Worm (Caenorhabditis elegans) whole organism, mixed stage, embryonic: ENCODE data around the gene F57G12.2.

Experiments
- M03D4.4 ChIP-seq: sonication (generic microtip); optimal IDR thresholded peaks from 2 replicates; lab custom pipeline; 2017; ENCODE audit warnings: mild to moderate bottlenecking, missing genetic modification characterization, missing compliant biosample characterization
- bed-3 ChIP-seq: fragments of 200-800 bp; sonication (Bioruptor generic); optimal IDR thresholded peaks from 3 replicates; lab custom pipeline; 2018; ENCODE audit warnings: mild to moderate bottlenecking, missing genetic modification characterization, moderate library complexity, missing compliant biosample characterization
- blmp-1 ChIP-seq: fragments of 150-350 bp; optimal IDR thresholded peaks from 2 replicates; lab custom pipeline; 2014; ENCODE audit warnings: missing biosample characterization, missing genetic modification characterization
- ceh-39 ChIP-seq: fragments of 150-350 bp; optimal IDR thresholded peaks from 2 replicates; lab custom pipeline; 2014; ENCODE audit warnings: missing biosample characterization, missing genetic modification characterization
- ceh-43 ChIP-seq: fragments of 200-800 bp; sonication (Bioruptor generic); optimal IDR thresholded peaks from 2 replicates; lab custom pipeline; 2018; ENCODE audit warnings: mild to moderate bottlenecking, missing genetic modification characterization, moderate library complexity, missing compliant biosample characterization
- ceh-83 ChIP-seq: fragments of 200-800 bp; sonication (Bioruptor generic); optimal IDR thresholded peaks from 2 replicates; lab custom pipeline; 2018; ENCODE audit warnings: mild to moderate bottlenecking, missing genetic modification characterization, missing compliant biosample characterization
- ces-1 ChIP-seq: fragments of 150-350 bp; optimal IDR thresholded peaks from 2 replicates; lab custom pipeline; 2014; ENCODE audit warnings: missing biosample characterization, missing genetic modification reagents, missing genetic modification characterization
- cnd-1 ChIP-seq: fragments of 200-800 bp; sonication (Bioruptor generic); optimal IDR thresholded peaks from 2 replicates; lab custom pipeline; 2018; ENCODE audit warnings: mild to moderate bottlenecking, missing genetic modification characterization, missing compliant biosample characterization
- drap-1 ChIP-seq: fragments of 200-800 bp; sonication (Bioruptor generic); optimal IDR thresholded peaks from 3 replicates; lab custom pipeline; 2018; ENCODE audit warnings: mild to moderate bottlenecking, missing genetic modification characterization, missing compliant biosample characterization
- elt-1 ChIP-seq: sonication (generic microtip); optimal IDR thresholded peaks from 2 replicates; lab custom pipeline; 2017; ENCODE audit warnings: missing genetic modification characterization, mild to moderate bottlenecking, missing compliant biosample characterization, antibody characterized with exemption, moderate library complexity, borderline replicate concordance; ENCODE audit not compliant: insufficient read depth
- elt-3 ChIP-seq: fragments of 150-350 bp; optimal IDR thresholded peaks from 2 replicates; lab custom pipeline; 2014; ENCODE audit warnings: missing biosample characterization, missing genetic modification characterization
- flh-1 ChIP-seq: fragments of 200-800 bp; sonication (Bioruptor generic); optimal IDR thresholded peaks from 2 replicates; lab custom pipeline; 2018; ENCODE audit warnings: mild to moderate bottlenecking, missing genetic modification characterization, moderate library complexity, missing compliant biosample characterization
- ham-2 ChIP-seq: fragments of 200-800 bp; sonication (Bioruptor generic); optimal IDR thresholded peaks from 2 replicates; lab custom pipeline; 2018; ENCODE audit warnings: mild to moderate bottlenecking, missing genetic modification characterization, missing compliant biosample characterization
- hlh-1 ChIP-seq: fragments of 150-350 bp; optimal IDR thresholded peaks from 2 replicates; lab custom pipeline; 2014; ENCODE audit warnings: missing biosample characterization, missing genetic modification reagents, missing genetic modification characterization
- lin-13 ChIP-seq: fragments of 150-350 bp; optimal IDR thresholded peaks from 2 replicates; lab custom pipeline; 2014; ENCODE audit warnings: missing biosample characterization, missing genetic modification characterization
- lin-32 ChIP-seq: fragments of 200-800 bp; sonication (Bioruptor generic); optimal IDR thresholded peaks from 2 replicates; lab custom pipeline; 2018; ENCODE audit warnings: mild to moderate bottlenecking, missing genetic modification characterization, missing compliant biosample characterization
- lsy-2 ChIP-seq: fragments of 150-350 bp; optimal IDR thresholded peaks from 2 replicates; lab custom pipeline; 2014; ENCODE audit warnings: missing biosample characterization, missing genetic modification characterization
- mab-5 ChIP-seq: fragments of 150-350 bp; optimal IDR thresholded peaks from 2 replicates; lab custom pipeline; 2014; ENCODE audit warnings: missing biosample characterization, missing genetic modification characterization
- mep-1 ChIP-seq: fragments of 150-350 bp; optimal IDR thresholded peaks from 2 replicates; lab custom pipeline; 2017; ENCODE audit warnings: missing biosample characterization, missing genetic modification reagents, missing genetic modification characterization, inconsistent platforms
- mls-2 ChIP-seq: sonication (generic microtip); optimal IDR thresholded peaks from 2 replicates; lab custom pipeline; 2016; ENCODE audit warnings: mild to moderate bottlenecking, missing genetic modification characterization, moderate library complexity, missing compliant biosample characterization
- nhr-12 ChIP-seq: fragments of 150-350 bp; optimal IDR thresholded peaks from 2 replicates; lab custom pipeline; 2014; ENCODE audit warnings: missing biosample characterization, missing genetic modification characterization
- nhr-2 ChIP-seq: fragments of 150-350 bp; optimal IDR thresholded peaks from 2 replicates; lab custom pipeline; 2014; ENCODE audit warnings: missing biosample characterization, missing genetic modification characterization
- nhr-237 ChIP-seq: fragments of 150-350 bp; optimal IDR thresholded peaks from 2 replicates; lab custom pipeline; 2014; ENCODE audit warnings: missing biosample characterization, missing genetic modification characterization
- nhr-28 ChIP-seq: fragments of 150-350 bp; optimal IDR thresholded peaks from 2 replicates; lab custom pipeline; 2014; ENCODE audit warnings: missing biosample characterization, missing genetic modification characterization
- nhr-76 ChIP-seq: sonication (generic microtip); optimal IDR thresholded peaks from 2 replicates; lab custom pipeline; 2017; ENCODE audit warnings: missing biosample characterization, missing genetic modification characterization
- pha-4 ChIP-seq: fragments of 150-350 bp; optimal IDR thresholded peaks from 2 replicates; lab custom pipeline; 2018; ENCODE audit warnings: missing biosample characterization, missing genetic modification reagents, missing genetic modification characterization
- sem-2 ChIP-seq: fragments of 200-800 bp; sonication (Bioruptor generic); optimal IDR thresholded peaks from 2 replicates; lab custom pipeline; 2018; ENCODE audit warnings: mild to moderate bottlenecking, missing genetic modification characterization, missing compliant biosample characterization
- snpc-4 ChIP-seq: fragments of 150-350 bp; optimal IDR thresholded peaks from 2 replicates; lab custom pipeline; 2014; ENCODE audit warnings: missing biosample characterization, missing genetic modification characterization
- sptf-1 ChIP-seq: sonication (generic microtip); optimal IDR thresholded peaks from 2 replicates; lab custom pipeline; 2017; ENCODE audit warnings: mild to moderate bottlenecking, missing genetic modification characterization, moderate library complexity, missing compliant biosample characterization
- tbx-8 ChIP-seq: fragments of 200-800 bp; sonication (Bioruptor generic); optimal IDR thresholded peaks from 2 replicates; lab custom pipeline; 2018; ENCODE audit warnings: mild to moderate bottlenecking, missing genetic modification characterization, moderate library complexity, missing compliant biosample characterization
- unc-120 ChIP-seq: sonication (generic microtip); optimal IDR thresholded peaks from 2 replicates; lab custom pipeline; 2017; ENCODE audit warnings: missing genetic modification characterization, missing compliant biosample characterization; ENCODE audit not compliant: poor library complexity, severe bottlenecking
- unc-39 ChIP-seq: fragments of 150-350 bp; optimal IDR thresholded peaks from 2 replicates; lab custom pipeline; 2014; ENCODE audit warnings: missing biosample characterization, missing genetic modification characterization
- unc-62 ChIP-seq: fragments of 150-350 bp; optimal IDR thresholded peaks from 2 replicates; lab custom pipeline; 2014; ENCODE audit warnings: missing biosample characterization, missing genetic modification reagents, missing genetic modification characterization
- zip-8 ChIP-seq: fragments of 150-350 bp; optimal IDR thresholded peaks from 2 replicates; lab custom pipeline; 2014; ENCODE audit warnings: missing biosample characterization, missing genetic modification characterization
- ztf-11 ChIP-seq: fragments of 150-350 bp; optimal IDR thresholded peaks from 2 replicates; lab custom pipeline; 2014; ENCODE audit warnings: missing biosample characterization, missing genetic modification characterization

The F57G12.2 gene

DNA sequence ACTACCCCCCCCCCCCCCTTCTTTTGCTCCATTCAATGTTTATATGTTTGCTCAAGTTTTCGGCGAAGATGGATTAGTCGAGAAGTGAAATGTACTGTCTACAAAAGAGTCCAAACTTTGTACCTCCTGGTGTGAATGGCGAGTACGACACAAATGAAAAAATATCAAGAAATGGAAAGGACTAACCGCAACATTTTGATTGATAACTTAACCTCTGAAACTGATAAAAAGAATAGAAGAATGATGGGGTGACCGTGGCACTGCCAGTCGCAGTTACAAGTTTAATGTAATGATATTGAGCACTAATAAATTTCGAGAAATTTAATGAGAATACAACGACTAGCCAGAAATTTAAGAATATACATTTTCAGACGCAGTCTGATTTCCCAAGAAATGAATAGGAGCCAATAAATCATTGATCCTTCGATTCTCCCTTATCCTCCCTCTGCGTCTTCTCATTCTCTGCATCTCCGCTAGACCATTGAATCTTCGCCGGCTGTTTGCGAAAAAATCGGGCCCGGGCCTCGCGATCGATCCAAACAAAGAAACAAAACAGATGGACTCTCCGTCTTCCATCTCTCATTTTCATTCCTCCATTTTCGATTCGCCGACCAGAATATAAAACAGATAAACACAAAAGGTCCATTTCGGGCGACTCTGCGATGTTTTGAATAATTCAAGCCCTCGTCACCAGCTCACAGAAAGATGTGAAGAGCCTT is 15.0 kb upstream of the F57G12.2 start:
- TF ChIP-seq elt-1 (no peak), pha-4 (tag; lab: Kevin White, UChicago) (peak; percentile 23), hlh-1 (tag; lab: Kevin White, UChicago) (no peak)

DNA sequence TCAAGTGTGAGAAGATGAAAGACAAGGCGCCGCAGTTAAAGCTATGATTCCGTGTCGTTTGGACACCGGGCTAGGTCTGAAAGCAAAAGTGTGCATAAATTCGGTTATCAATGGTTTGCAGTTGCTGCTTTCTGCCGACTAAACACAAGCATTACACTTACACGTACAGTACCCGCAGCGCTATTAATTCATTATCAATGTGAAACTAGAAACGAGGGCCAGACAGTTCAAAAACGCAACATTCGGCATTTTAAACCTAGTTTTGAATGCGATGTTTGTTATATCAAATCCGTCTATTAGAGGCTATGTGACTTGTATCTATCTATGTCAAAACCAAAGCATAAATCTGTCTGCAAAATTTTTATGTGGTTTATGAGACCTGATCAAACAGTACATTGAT is 14.1 kb upstream of the F57G12.2 start:
- no peak for TF ChIP-seq nhr-237 (tag; lab: Kevin White, UChicago)
- TF ChIP-seq nhr-12 (tag; lab: Kevin White, UChicago), result no peak
- no peak for TF ChIP-seq unc-120 (tag; lab: Kevin White, UChicago)
- no peak for TF ChIP-seq zip-8
- TF ChIP-seq flh-1 (GFP tag; lab: Kevin White, UChicago), result no peak
- TF ChIP-seq blmp-1 (tag; lab: Kevin White, UChicago), result no peak
- TF ChIP-seq drap-1 (GFP tag; lab: Kevin White, UChicago), result no peak
- no peak for TF ChIP-seq ceh-39
- no peak for TF ChIP-seq pha-4 (tag; lab: Kevin White, UChicago)
- no peak for TF ChIP-seq bed-3 (GFP tag; lab: Kevin White, UChicago)
- no peak for TF ChIP-seq ham-2
- TF ChIP-seq lin-32 (GFP tag; lab: Kevin White, UChicago), result no peak
- no peak for TF ChIP-seq M03D4.4 (tag; lab: Kevin White, UChicago)
- TF ChIP-seq elt-1, result no peak
- TF ChIP-seq nhr-2 (tag; lab: Kevin White, UChicago), result no peak
- no peak for TF ChIP-seq elt-3
- TF ChIP-seq, all 35 proteins: peak for 0

DNA sequence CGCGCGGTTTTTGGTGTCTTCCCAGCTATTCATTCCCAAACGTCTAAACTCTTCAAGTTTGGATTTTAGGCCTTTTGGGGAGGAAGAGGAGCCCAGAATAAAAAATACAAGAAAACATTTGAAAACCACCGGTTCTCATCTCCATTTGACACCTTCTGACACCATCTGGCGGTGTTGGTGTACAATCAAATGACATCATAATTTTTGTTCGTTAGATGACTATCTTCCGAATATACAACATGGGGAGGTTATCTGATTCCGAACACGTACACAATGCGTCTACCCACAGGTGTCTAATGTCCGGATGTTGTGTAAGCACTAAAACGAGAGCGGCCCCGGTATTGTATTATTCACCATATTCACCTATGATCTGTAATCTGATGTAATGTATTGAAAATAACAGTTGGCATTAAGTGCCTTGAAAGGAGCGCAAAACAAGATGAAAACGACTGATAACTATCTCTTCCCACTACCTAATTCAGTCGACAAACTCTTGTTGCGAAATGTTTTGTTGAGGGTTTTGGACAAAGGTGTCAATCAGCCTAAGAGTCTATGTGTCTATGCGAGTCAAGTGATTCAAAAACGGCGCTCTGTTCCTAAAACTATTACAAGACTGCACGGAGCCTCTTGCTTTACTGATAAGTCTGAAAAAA is 12.8 kb upstream of the F57G12.2 start:
- TF ChIP-seq unc-120 (tag; lab: Kevin White, UChicago) (no peak), nhr-237 (tag; lab: Kevin White, UChicago) (no peak), lsy-2 (tag; lab: Kevin White, UChicago) (no peak), nhr-76 (tag; lab: Kevin White, UChicago) (no peak), lin-32 (GFP tag; lab: Kevin White, UChicago) (peak; percentile 59), ham-2 (no peak), nhr-2 (tag; lab: Kevin White, UChicago) (peak; percentile 28), blmp-1 (tag; lab: Kevin White, UChicago) (no peak), mab-5 (tag; lab: Kevin White, UChicago) (no peak), cnd-1 (tag; lab: Kevin White, UChicago) (no peak), unc-62 (GFP tag; lab: Kevin White, UChicago) (peak; percentile 18), elt-1 (peak; percentile 92), ceh-83 (GFP tag; lab: Kevin White, UChicago) (no peak), unc-39 (tag; lab: Kevin White, UChicago) (no peak), sem-2 (GFP tag; lab: Kevin White, UChicago) (no peak), ces-1 (GFP tag; lab: Kevin White, UChicago) (no peak)

DNA sequence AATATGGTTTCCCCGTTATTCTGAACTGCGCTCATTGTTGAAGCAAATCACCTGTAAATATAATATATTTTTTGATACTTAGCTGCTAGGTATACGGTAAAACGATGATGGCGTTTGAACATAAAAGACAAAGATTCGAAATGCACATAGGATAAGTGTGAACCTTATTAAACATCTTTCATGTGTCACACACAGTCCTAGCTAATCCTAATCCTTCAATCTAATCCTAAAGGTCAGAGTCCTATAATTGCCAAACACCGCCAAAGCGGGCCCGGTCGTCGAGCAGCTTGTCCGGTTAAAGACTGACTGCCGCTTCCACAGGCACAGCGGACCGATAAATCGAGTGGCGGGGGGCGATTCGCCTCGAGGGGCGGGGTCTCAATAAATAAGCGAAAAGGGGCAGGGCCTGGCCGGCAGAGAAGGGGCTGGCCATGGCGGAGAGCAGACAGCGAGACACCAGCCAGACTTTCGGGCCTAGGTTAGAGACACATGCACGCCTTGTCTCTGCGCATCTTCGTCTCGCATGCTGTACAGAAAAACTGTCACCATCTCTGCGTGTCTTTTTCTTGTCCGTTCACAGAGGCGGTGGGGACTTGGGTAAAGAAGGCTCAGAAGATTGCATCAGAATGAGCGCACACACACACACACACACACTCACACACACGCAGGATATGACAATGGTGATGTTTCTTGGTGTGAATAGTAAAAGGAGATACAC is 11.9 kb upstream of the F57G12.2 start, which contains the start of gene F57G12.1:
Gene F57G12.1 (minus strand): TSS at position 51 of the 718 bp plus-strand sequence.
- TF ChIP-seq unc-120 (tag; lab: Kevin White, UChicago), result peak; percentile 94
- TF ChIP-seq bed-3 (GFP tag; lab: Kevin White, UChicago), result no peak
- peak; percentile 54 for TF ChIP-seq ces-1 (GFP tag; lab: Kevin White, UChicago)
- TF ChIP-seq nhr-12 (tag; lab: Kevin White, UChicago), result no peak
- no peak for TF ChIP-seq tbx-8 (GFP tag; lab: Kevin White, UChicago)
- TF ChIP-seq flh-1 (GFP tag; lab: Kevin White, UChicago), result no peak
- TF ChIP-seq blmp-1 (tag; lab: Kevin White, UChicago), result no peak
- peak; percentile 55 for TF ChIP-seq drap-1 (GFP tag; lab: Kevin White, UChicago)
- peak; percentile 53 for TF ChIP-seq M03D4.4 (tag; lab: Kevin White, UChicago)
- TF ChIP-seq ceh-39, result peak; percentile 33
- TF ChIP-seq elt-1, result peak; percentile 32
- no peak for TF ChIP-seq snpc-4
- TF ChIP-seq zip-8, result peak; percentile 52
- no peak for TF ChIP-seq sem-2 (GFP tag; lab: Kevin White, UChicago)
- peak; percentile 90 for TF ChIP-seq pha-4 (tag; lab: Kevin White, UChicago)
- TF ChIP-seq lin-32 (GFP tag; lab: Kevin White, UChicago), result no peak
- TF ChIP-seq nhr-2 (tag; lab: Kevin White, UChicago), result peak; percentile 76
- peak; percentile 69 for TF ChIP-seq unc-62 (GFP tag; lab: Kevin White, UChicago)
- TF ChIP-seq mab-5 (tag; lab: Kevin White, UChicago), result no peak
- peak; percentile 75 for TF ChIP-seq mls-2
- TF ChIP-seq lin-13 (tag; lab: Kevin White, UChicago), result peak; percentile 78
- peak; percentile 75 for TF ChIP-seq hlh-1 (tag; lab: Kevin White, UChicago)
- TF ChIP-seq cnd-1 (tag; lab: Kevin White, UChicago), result peak; percentile 42
- no peak for TF ChIP-seq nhr-28 (tag; lab: Kevin White, UChicago)
- TF ChIP-seq nhr-237 (tag; lab: Kevin White, UChicago), result peak; percentile 66
- no peak for TF ChIP-seq ceh-43
- no peak for TF ChIP-seq nhr-76 (tag; lab: Kevin White, UChicago)
- peak; percentile 18 for TF ChIP-seq elt-3
- TF ChIP-seq lsy-2 (tag; lab: Kevin White, UChicago), result peak; percentile 58
- peak; percentile 85 for TF ChIP-seq ztf-11 (tag; lab: Kevin White, UChicago)
- peak; percentile 66 for TF ChIP-seq sptf-1 (tag; lab: Kevin White, UChicago)
- TF ChIP-seq ham-2, result peak; percentile 87
- peak; percentile 81 for TF ChIP-seq mep-1 (tag; lab: Kevin White, UChicago)
- peak; percentile 80 for TF ChIP-seq ceh-83 (GFP tag; lab: Kevin White, UChicago)
- TF ChIP-seq unc-39 (tag; lab: Kevin White, UChicago), result no peak
- TF ChIP-seq, all 35 proteins: peak for 22
